Fruit fly (Drosophila melanogaster) S2 (cell line): ENCODE data around the gene CG5177.
A peak's percentile ranks its signal among the peaks of the same experiment; 100 is the strongest.

Source experiments
- CG8478 ChIP-seq: fragments of >200 bp; optimal IDR thresholded peaks from 2 replicates; lab custom pipeline; 2018
- CTCF ChIP-seq, 2 experiments: fragments of >200 bp; optimal IDR thresholded peaks; 2 replicates each; lab custom pipeline; 2018

Gene CG5177

DNA sequence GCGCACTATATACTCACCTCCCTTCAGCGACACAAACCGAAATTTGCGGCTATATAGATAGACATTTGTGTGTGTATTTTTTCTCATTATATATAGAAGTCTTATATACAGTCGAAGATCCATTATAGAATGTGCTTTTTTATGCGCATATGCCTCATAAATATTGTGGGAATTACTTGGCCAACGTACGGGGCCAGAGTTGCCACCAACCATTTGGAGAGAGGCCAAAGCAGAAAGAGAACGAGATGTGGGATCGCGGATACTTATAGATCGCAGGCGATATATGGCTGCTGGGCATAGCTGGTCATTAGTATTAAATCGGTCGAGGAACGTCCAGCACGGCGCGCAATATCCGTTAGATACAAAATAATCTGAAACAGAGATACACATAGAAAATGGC, at the start of gene CG5177:
CG5177 (plus strand) TSS at position 305 of the 400 bp plus-strand sequence.
- TF ChIP-seq CG8478 = no peak
- no peak for TF ChIP-seq CTCF (optimal IDR thresholded peaks at IDR 0.05; lab: Kevin White, UChicago)

DNA sequence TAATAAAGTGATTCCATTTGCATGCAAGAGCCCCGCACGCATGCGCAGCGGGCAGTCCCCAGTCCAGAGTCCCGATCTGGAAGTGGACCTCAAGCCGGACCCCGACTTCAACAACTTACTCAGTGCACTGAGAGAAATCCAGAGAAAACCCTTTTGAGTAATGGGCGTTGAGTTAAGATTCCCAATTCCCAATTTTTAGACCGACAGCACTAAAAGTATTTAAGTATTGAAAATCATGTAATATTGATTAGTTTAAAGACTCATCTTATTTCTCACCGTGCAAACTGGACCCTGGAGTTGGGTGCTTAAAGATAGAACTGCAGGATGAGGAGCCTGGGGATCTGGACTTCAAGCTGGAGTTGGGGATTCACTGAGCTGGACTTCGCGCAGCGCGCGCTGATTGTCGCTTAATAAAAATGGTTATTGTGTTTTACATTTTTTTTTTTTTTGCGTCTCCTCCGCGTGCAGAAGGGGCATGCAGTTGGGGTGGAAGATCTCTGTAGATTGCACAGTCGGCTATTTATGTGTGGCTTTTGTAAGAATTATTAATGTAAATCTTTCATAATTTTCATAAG, 46.9 kb upstream of the CG5177 start:
- TF ChIP-seq CG8478 (no peak), CTCF (optimal IDR thresholded peaks at IDR 0.05; lab: Kevin White, UChicago) (no peak)

DNA sequence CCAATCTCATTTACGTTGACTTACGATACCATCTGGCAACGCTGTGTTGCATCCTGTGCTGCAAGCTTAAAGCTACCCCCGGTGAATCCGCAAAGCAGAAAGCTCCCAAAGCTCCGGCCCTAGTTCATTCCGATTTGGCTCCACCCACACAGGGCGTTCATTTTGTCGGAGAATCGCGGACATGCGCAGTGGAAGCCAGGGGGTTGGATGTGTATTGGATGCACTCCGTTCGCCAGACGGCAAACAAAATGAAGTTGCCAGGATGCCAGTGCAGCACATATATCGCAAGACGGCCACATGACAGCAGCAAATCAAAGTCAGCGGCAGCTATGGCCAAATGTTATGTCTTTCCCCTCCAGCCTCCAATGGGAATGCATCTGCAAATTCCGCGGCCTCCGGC, 46.2 kb upstream of the CG5177 start:
- no peak for TF ChIP-seq CG8478

dm6 chr2L:7363079-7363478, 41.9 kb upstream of the CG5177 start, which contains the start of gene Wnt10:
Gene Wnt10, plus strand, starts transcription at chr2L:7363379.
- TF ChIP-seq CTCF (optimal IDR thresholded peaks at IDR 0.05; lab: Kevin White, UChicago) (no peak), CG8478 (no peak)

DNA sequence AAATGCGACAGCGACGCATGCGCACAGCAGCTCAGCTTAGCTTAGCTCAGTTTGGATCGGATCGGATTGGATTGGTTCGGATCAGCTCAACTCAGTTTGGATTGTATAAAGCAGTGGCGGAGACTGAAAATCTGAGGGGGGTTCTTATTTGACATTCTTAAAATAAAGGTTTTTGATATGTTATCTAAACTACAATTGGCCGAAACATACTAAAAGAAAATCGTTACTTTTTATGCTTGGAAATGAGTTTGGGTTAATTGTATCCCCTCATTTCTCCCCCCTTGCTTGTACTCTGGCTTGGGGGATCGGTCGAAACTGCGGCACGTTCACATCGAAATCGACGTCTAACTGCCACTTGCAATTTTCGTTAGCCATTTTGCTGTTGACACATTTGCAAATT, 28.9 kb upstream of the CG5177 start:
- TF ChIP-seq CTCF (optimal IDR thresholded peaks at IDR 0.05; lab: Kevin White, UChicago) = no peak
- no peak for TF ChIP-seq CG8478

DNA sequence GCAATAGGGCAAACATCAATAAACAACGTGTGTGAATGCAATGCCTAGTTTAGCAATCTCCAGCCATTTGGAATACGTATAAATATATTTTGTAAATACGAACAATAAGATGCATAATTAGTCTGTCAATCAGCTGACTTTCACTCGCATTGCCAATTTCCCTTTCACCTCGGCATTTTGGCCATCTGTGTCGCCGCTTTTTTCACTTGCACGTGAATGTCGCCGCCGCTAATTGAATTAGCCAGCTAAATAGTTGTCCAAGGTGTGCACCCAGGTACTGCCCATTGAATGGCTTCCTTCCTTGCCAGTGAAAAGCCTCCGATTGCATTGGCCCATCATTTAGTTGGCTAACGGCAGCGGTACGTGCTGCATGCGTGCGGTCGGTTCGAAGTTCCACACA, 27.6 kb upstream of the CG5177 start, which contains the start of gene ninaC:
ninaC (plus strand) TSS at position 301 of the 400 bp plus-strand sequence.
- no peak for TF ChIP-seq CG8478
- no peak for TF ChIP-seq CTCF (optimal IDR thresholded peaks at IDR 0.05; lab: Kevin White, UChicago)

DNA sequence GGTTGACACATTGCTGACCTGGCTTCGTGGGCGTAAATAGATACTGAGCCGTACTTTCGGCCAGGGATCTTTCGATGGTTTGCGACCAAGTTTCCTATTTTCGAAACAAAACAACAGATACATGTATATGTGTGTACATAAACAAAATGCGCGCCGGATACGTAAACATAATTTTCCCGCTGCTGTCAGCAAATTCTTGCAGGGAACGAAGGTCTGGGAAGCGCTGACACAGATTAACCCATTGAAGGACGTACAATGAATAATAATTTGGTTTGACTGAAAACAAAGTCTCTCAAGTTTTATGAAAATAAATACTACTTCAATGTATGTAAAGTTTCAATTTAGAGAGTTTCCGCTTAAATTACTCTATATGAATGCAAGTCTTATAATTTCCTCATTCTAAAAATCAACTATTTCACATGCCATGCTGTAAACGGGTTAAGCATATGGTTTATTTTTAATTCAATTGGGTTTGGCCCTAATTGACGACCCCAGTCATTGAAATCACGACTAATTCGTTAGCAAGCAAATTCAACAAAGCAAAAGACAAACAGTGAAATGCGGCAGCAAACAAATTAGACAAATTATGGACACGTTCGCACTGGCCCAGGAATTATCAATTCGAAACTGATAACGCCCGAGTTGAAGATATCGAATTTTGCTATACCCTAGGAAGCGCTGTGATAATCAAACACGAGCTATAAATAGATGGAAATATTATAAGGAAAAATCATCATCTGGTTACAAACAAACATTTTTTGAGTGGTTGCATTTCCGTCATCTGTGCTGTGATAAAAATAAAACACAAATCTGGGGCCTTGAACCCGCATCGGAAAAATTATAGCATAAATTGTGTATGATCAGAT, 18.2 kb upstream of the CG5177 start:
- TF ChIP-seq CG8478 (no peak), CTCF (optimal IDR thresholded peaks at IDR 0.05; lab: Kevin White, UChicago) (no peak)

dm6 chr2L:7387813-7388558, 17.0 kb upstream of the CG5177 start, which contains the start of the genes CG5149 and gudu:
Gene CG5149, minus strand, starts transcription at chr2L:7388253.
Gene gudu, plus strand, starts transcription at chr2L:7388508.
- TF ChIP-seq CG8478 (no peak), CTCF (optimal IDR thresholded peaks at IDR 0.05; lab: Kevin White, UChicago) (peak; percentile 80 to 81)

- TF ChIP-seq CTCF (optimal IDR thresholded peaks at IDR 0.05; lab: Kevin White, UChicago) (no peak), CG8478 (no peak)
Measured at dm6 chr2L:7395813-7396212, 9.2 kb upstream of the CG5177 start.

dm6 chr2L:7396962-7397361, 8.1 kb upstream of the CG5177 start:
- no peak for TF ChIP-seq CTCF (optimal IDR thresholded peaks at IDR 0.05; lab: Kevin White, UChicago)

dm6 chr2L:7397746-7398145, 7.3 kb upstream of the CG5177 start:
- TF ChIP-seq CTCF (optimal IDR thresholded peaks at IDR 0.05; lab: Kevin White, UChicago) (no peak), CG8478 (no peak)

DNA sequence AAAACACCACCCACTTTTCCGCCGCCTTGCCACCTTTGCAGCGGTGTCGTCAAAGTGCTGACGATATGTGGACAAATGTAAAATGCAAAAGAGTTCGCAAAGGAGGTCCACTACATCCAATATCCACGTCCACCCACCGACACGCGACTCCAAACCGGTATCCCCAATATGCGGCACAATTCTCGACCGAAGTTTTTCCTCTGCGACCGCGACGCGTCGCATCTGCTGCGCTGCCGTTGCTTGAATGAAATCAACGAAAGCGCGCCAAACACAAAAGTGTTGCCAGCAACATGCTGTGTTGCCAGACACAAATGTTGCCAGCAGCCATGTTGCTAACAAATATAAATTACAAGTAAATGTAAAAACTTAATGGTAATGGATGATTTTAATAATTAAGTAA, 6.5 kb upstream of the CG5177 start, which contains the start of gene CG5160:
CG5160 (minus strand) TSS at position 223 of the 400 bp plus-strand sequence.
- TF ChIP-seq CTCF (optimal IDR thresholded peaks at IDR 0.05; lab: Kevin White, UChicago) (no peak), CG8478 (no peak)

dm6 chr2L:7401025-7401424, 4.0 kb upstream of the CG5177 start, which contains the start of gene CG5171:
Gene CG5171, plus strand, starts transcription at chr2L:7401335.
- TF ChIP-seq CTCF (optimal IDR thresholded peaks at IDR 0.05; lab: Kevin White, UChicago) = no peak
- TF ChIP-seq CG8478 = no peak

DNA sequence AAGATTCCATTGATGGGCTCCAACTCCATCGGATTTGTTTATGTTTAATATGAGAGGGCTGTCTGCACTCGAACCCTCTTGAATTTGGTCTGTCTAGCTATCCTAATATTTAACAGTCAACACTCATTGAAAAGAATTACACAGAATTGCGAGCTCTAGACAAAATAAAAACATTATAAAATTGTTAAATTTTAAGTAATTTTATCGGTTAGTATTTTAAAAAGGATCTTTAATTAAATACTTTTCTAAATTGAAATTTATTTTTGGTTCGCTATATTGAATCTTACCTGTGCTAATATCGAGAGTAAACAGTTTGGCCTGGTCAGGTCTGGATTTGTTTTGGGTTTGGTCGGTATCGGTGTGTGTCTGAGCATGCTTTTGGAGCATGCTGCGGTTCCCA, 3.4 kb upstream of the CG5177 start:
- TF ChIP-seq CG8478 (no peak), CTCF (optimal IDR thresholded peaks at IDR 0.05; lab: Kevin White, UChicago) (no peak)

DNA sequence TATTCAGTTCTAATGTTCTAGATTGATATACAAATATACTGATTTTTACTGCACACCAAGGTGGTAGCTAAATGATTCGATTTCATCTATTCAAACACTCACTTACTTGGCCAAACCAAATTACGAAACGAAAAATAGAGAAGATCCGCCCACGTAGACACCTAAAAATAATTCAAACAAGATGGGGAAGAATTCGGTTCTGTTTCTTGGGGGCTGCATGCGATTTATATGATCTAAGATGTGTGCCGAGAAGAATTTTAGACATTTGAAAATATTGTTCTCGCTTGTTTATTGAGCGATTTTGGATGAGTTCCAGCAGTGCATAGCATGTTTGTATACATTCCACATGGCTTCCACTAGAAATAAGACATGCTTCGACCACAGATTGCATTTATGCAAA, 2.6 kb downstream of the CG5177 start:
- TF ChIP-seq CTCF (optimal IDR thresholded peaks at IDR 0.05; lab: Kevin White, UChicago) = no peak
- no peak for TF ChIP-seq CG8478

DNA sequence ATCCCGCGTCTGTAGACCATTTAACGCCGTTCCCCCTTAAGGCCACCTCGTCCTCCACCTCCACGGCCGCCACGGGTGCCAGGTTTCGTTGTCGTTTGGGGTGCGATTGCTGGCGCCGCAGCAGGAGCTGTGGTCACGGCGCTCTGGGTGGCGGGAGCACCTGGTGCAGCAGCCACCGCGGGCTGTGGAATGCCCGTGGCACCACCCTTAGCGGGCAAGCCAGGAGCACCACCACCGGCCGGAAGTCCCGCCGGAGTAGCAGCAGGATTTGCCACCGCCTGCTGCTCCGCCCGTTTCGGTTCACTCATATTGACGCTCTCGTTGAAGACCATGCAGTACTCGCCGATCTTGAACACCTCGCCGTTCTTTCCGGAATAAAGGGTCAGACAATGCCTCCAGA, 4.0 kb downstream of the CG5177 start:
- no peak for TF ChIP-seq CG8478
